Fruit fly (Drosophila melanogaster) whole organism, embryonic: ENCODE measurements around the gene sll.

Experiments
- Atf-2 ChIP-seq: fragments of 200-800 bp; sonication (Bioruptor generic); optimal IDR thresholded peaks from 2 replicates; lab custom pipeline; 2016; ENCODE audit warnings: missing biosample characterization, missing genetic modification characterization
- CG10979 ChIP-seq: fragments of 200-800 bp; sonication (Bioruptor generic); optimal IDR thresholded peaks from 2 replicates; lab custom pipeline; 2018; ENCODE audit warnings: missing biosample characterization, mild to moderate bottlenecking, missing genetic modification characterization, moderate library complexity
- CG11247 ChIP-seq: fragments of 200-800 bp; sonication (Bioruptor generic); IDR thresholded peaks from 2 replicates; pipeline ENCODE4 v1.3.6; 2022; ENCODE audit warnings: missing biosample characterization, missing genetic modification characterization
- CG12744 ChIP-seq: fragments of 200-800 bp; sonication (Bioruptor generic); optimal IDR thresholded peaks from 2 replicates; lab custom pipeline; 2016; ENCODE audit warnings: missing biosample characterization, missing genetic modification characterization
- CG14441 ChIP-seq: fragments of 200-800 bp; sonication (Bioruptor generic); IDR thresholded peaks from 2 replicates; pipeline ENCODE4 v1.3.6; 2022; ENCODE audit warnings: missing biosample characterization, missing genetic modification characterization
- CG1602 ChIP-seq: fragments of 200-800 bp; sonication (Bioruptor generic); optimal IDR thresholded peaks from 3 replicates; lab custom pipeline; 2016; ENCODE audit warnings: missing biosample characterization, missing genetic modification characterization
- CG17186 ChIP-seq: fragments of 200-800 bp; sonication (Bioruptor generic); optimal IDR thresholded peaks from 3 replicates; lab custom pipeline; 2017; ENCODE audit warnings: missing biosample characterization, missing genetic modification reagents, missing genetic modification characterization
- CG17802 ChIP-seq: fragments of 200-800 bp; sonication (Bioruptor generic); optimal IDR thresholded peaks from 2 replicates; lab custom pipeline; 2018; ENCODE audit warnings: missing biosample characterization, mild to moderate bottlenecking, missing genetic modification characterization, moderate library complexity
- CG18619 ChIP-seq: fragments of 200-800 bp; sonication (Bioruptor generic); optimal IDR thresholded peaks from 3 replicates; lab custom pipeline; 2017; ENCODE audit warnings: missing biosample characterization, mild to moderate bottlenecking, missing genetic modification characterization
- CG31365 ChIP-seq: fragments of 200-800 bp; sonication (Bioruptor generic); optimal IDR thresholded peaks from 2 replicates; lab custom pipeline; 2018; ENCODE audit warnings: missing biosample characterization, mild to moderate bottlenecking, missing genetic modification characterization
- CG34376 ChIP-seq: fragments of 200-800 bp; sonication (Bioruptor generic); optimal IDR thresholded peaks from 2 replicates; lab custom pipeline; 2018; ENCODE audit warnings: missing biosample characterization, mild to moderate bottlenecking, missing genetic modification characterization
- CG3995 ChIP-seq: fragments of 200-800 bp; sonication (Bioruptor generic); optimal IDR thresholded peaks from 3 replicates; lab custom pipeline; 2016; ENCODE audit warnings: missing biosample characterization, missing genetic modification characterization
- CG4424 ChIP-seq: fragments of 200-800 bp; sonication (Bioruptor generic); optimal IDR thresholded peaks from 3 replicates; lab custom pipeline; 2016; ENCODE audit warnings: missing biosample characterization, missing genetic modification characterization
- CG6175 ChIP-seq: fragments of 200-800 bp; sonication (Bioruptor generic); IDR thresholded peaks from 3 replicates; pipeline ENCODE4 v1.3.6; 2022; ENCODE audit warnings: missing biosample characterization, missing genetic modification characterization
- CG7357 ChIP-seq: fragments of 200-800 bp; sonication (Bioruptor generic); IDR thresholded peaks from 3 replicates; pipeline ENCODE4 v1.3.6; 2022; ENCODE audit warnings: missing biosample characterization, missing genetic modification characterization
- CG7372 ChIP-seq: fragments of 200-800 bp; sonication (Bioruptor generic); IDR thresholded peaks from 2 replicates; pipeline ENCODE4 v1.3.6; 2022; ENCODE audit warnings: missing biosample characterization, missing genetic modification characterization
- CG7556 ChIP-seq: fragments of 200-800 bp; sonication (Bioruptor generic); optimal IDR thresholded peaks from 2 replicates; lab custom pipeline; 2017; ENCODE audit warnings: missing biosample characterization, mild to moderate bottlenecking, missing genetic modification characterization
- CG7839 ChIP-seq: fragments of 200-800 bp; sonication (Bioruptor generic); optimal IDR thresholded peaks from 3 replicates; lab custom pipeline; 2018; ENCODE audit warnings: missing biosample characterization, mild to moderate bottlenecking, missing genetic modification characterization, moderate library complexity
- CG8388 ChIP-seq: fragments of 200-800 bp; sonication (Bioruptor generic); optimal IDR thresholded peaks from 2 replicates; lab custom pipeline; 2019; ENCODE audit warnings: missing biosample characterization, mild to moderate bottlenecking, missing genetic modification characterization, moderate library complexity
- Deaf1 ChIP-seq: fragments of 200-800 bp; optimal IDR thresholded peaks from 3 replicates; lab custom pipeline; 2019; ENCODE audit warnings: missing biosample characterization, mild to moderate bottlenecking, missing genetic modification characterization, moderate library complexity
- Dfd ChIP-seq, 2 experiments: fragments of >200 bp; optimal IDR thresholded peaks; 2 replicates each; lab custom pipeline; 2017; ENCODE audit warnings: missing biosample characterization in 2 of 2, missing genetic modification characterization in 2 of 2
- Gsc ChIP-seq: fragments of 200-800 bp; sonication (Bioruptor generic); IDR thresholded peaks from 2 replicates; pipeline ENCODE4 v1.3.6; 2022; ENCODE audit warnings: missing biosample characterization, missing genetic modification characterization
- H2.0 ChIP-seq: fragments of 200-800 bp; sonication (Bioruptor generic); IDR thresholded peaks from 2 replicates; pipeline ENCODE4 v1.3.6; 2022; ENCODE audit warnings: missing biosample characterization, missing genetic modification characterization
- HLH3B ChIP-seq: fragments of 200-800 bp; sonication (Bioruptor generic); IDR thresholded peaks from 2 replicates; pipeline ENCODE4 v1.3.6; 2022; ENCODE audit warnings: missing biosample characterization, missing genetic modification characterization
- Lhr ChIP-seq: fragments of 200-800 bp; sonication (Bioruptor generic); optimal IDR thresholded peaks from 3 replicates; lab custom pipeline; 2017; ENCODE audit warnings: mild to moderate bottlenecking, missing biosample characterization, missing genetic modification reagents, missing genetic modification characterization
- Lpt ChIP-seq: fragments of >200 bp; optimal IDR thresholded peaks from 2 replicates; lab custom pipeline; 2018; ENCODE audit warnings: missing biosample characterization, missing genetic modification characterization
- NC2β ChIP-seq: fragments of 200-800 bp; sonication (Bioruptor generic); optimal IDR thresholded peaks from 2 replicates; lab custom pipeline; 2016; ENCODE audit warnings: missing biosample characterization, missing genetic modification characterization
- Nf-YA ChIP-seq: fragments of 200-800 bp; sonication (Bioruptor generic); IDR thresholded peaks from 2 replicates; pipeline ENCODE4 v1.3.6; 2022; ENCODE audit warnings: missing biosample characterization, missing genetic modification characterization
- Opbp ChIP-seq: fragments of 200-800 bp; sonication (Bioruptor generic); IDR thresholded peaks from 3 replicates; pipeline ENCODE4 v1.3.6; 2022; ENCODE audit warnings: missing biosample characterization, missing genetic modification characterization; ENCODE audit not compliant: partially characterized antibody
- Taf1 ChIP-seq: fragments of 200-800 bp; sonication (Bioruptor generic); IDR thresholded peaks from 2 replicates; pipeline ENCODE4 v1.3.6; 2022; ENCODE audit warnings: missing biosample characterization, missing genetic modification characterization
- cato ChIP-seq: fragments of 200-800 bp; sonication (Bioruptor generic); optimal IDR thresholded peaks from 2 replicates; lab custom pipeline; 2016; ENCODE audit warnings: missing biosample characterization, missing genetic modification characterization, borderline replicate concordance
- croc ChIP-seq: fragments of 200-800 bp; sonication (Bioruptor generic); conservative IDR thresholded peaks from 3 replicates; pipeline ENCODE4 v1.3.6; 2022; ENCODE audit warnings: missing biosample characterization, missing genetic modification characterization
- cwo ChIP-seq: fragments of 200-800 bp; sonication (Bioruptor generic); optimal IDR thresholded peaks from 3 replicates; lab custom pipeline; 2017; ENCODE audit warnings: missing biosample characterization, missing genetic modification characterization, mild to moderate bottlenecking, moderate library complexity, missing genetic modification reagents
- eyg ChIP-seq: fragments of 200-800 bp; sonication (Bioruptor generic); optimal IDR thresholded peaks from 3 replicates; lab custom pipeline; 2016; ENCODE audit warnings: missing biosample characterization, missing genetic modification characterization
- fd102C ChIP-seq: fragments of 200-800 bp; sonication (Bioruptor generic); optimal IDR thresholded peaks from 2 replicates; lab custom pipeline; 2018; ENCODE audit warnings: missing biosample characterization, mild to moderate bottlenecking, missing genetic modification characterization, moderate library complexity
- fd3F ChIP-seq: fragments of 200-800 bp; sonication (Bioruptor generic); optimal IDR thresholded peaks from 2 replicates; lab custom pipeline; 2018; ENCODE audit warnings: missing biosample characterization, mild to moderate bottlenecking, missing genetic modification characterization, moderate library complexity
- gcm ChIP-seq: fragments of 200-800 bp; sonication (Bioruptor generic); optimal IDR thresholded peaks from 2 replicates; lab custom pipeline; 2019; ENCODE audit warnings: missing biosample characterization, mild to moderate bottlenecking, missing genetic modification characterization, moderate library complexity
- hb ChIP-seq: fragments of 200-800 bp; sonication (Bioruptor generic); IDR thresholded peaks from 3 replicates; pipeline ENCODE4 v1.3.6; 2022; ENCODE audit warnings: missing biosample characterization, missing genetic modification characterization; ENCODE audit not compliant: partially characterized antibody
- lilli ChIP-seq: fragments of 200-800 bp; sonication (Bioruptor generic); optimal IDR thresholded peaks from 3 replicates; lab custom pipeline; 2016; ENCODE audit warnings: missing biosample characterization, missing genetic modification characterization
- oc ChIP-seq: fragments of 200-800 bp; sonication (Bioruptor generic); optimal IDR thresholded peaks from 2 replicates; lab custom pipeline; 2018; ENCODE audit warnings: missing biosample characterization, mild to moderate bottlenecking, missing genetic modification characterization, moderate library complexity
- onecut ChIP-seq: fragments of 200-800 bp; sonication (Bioruptor generic); IDR thresholded peaks from 2 replicates; pipeline ENCODE4 v1.3.6; 2022; ENCODE audit warnings: missing biosample characterization, missing genetic modification characterization
- pros ChIP-seq: fragments of 200-800 bp; sonication (Bioruptor generic); optimal IDR thresholded peaks from 3 replicates; lab custom pipeline; 2019; ENCODE audit warnings: missing biosample characterization, mild to moderate bottlenecking, missing genetic modification characterization, moderate library complexity
- row ChIP-seq: fragments of 200-800 bp; sonication (Bioruptor generic); IDR thresholded peaks from 3 replicates; pipeline ENCODE4 v1.3.6; 2022; ENCODE audit warnings: missing biosample characterization, missing genetic modification characterization
- slbo ChIP-seq: fragments of 200-800 bp; sonication (Bioruptor generic); IDR thresholded peaks from 2 replicates; pipeline ENCODE4 v1.3.6; 2022; ENCODE audit warnings: missing biosample characterization, missing genetic modification characterization
- sqz ChIP-seq: fragments of 200-800 bp; sonication (Bioruptor generic); optimal IDR thresholded peaks from 3 replicates; lab custom pipeline; 2018; ENCODE audit warnings: missing biosample characterization, mild to moderate bottlenecking, missing genetic modification characterization
- tio ChIP-seq: fragments of 200-800 bp; sonication (Bioruptor generic); optimal IDR thresholded peaks from 2 replicates; lab custom pipeline; 2017; ENCODE audit warnings: missing biosample characterization, missing genetic modification characterization, inconsistent platforms
- vnd ChIP-seq: fragments of 200-800 bp; sonication (Bioruptor generic); IDR thresholded peaks from 3 replicates; pipeline ENCODE4 v1.3.6; 2022; ENCODE audit warnings: missing biosample characterization, missing genetic modification characterization; ENCODE audit not compliant: partially characterized antibody
- zen2 ChIP-seq: fragments of 200-800 bp; sonication (Bioruptor generic); IDR thresholded peaks from 3 replicates; pipeline ENCODE4 v1.3.6; 2022; ENCODE audit warnings: missing biosample characterization, missing genetic modification characterization; ENCODE audit not compliant: partially characterized antibody

sll gene

dm6 chr3R:17646102-17647050 is 40.5 kb downstream of the sll start (continued):
- TF ChIP-seq CG14441 (GFP tag; lab: Robert Waterston, UW) = no peak
- TF ChIP-seq CG1602 = no peak
- TF ChIP-seq Deaf1 = no peak
- peak; percentile 34; the same call in 1 of the 2 replicates for TF ChIP-seq slbo (GFP tag; lab: Robert Waterston, UW)
- TF ChIP-seq CG7372 (GFP tag; lab: Robert Waterston, UW) = no peak
- peak; percentile 10 for TF ChIP-seq lilli (GFP tag; lab: Kevin White, UChicago)
- no peak for TF ChIP-seq CG12744
- no peak for TF ChIP-seq H2.0 (GFP tag; lab: Robert Waterston, UW)
- TF ChIP-seq croc = no peak
- TF ChIP-seq Opbp (GFP tag; lab: Robert Waterston, UW) = peak; percentile 70
- TF ChIP-seq row (GFP tag; lab: Robert Waterston, UW) = peak; percentile 58; the same call in 2 of the 3 replicates
- no peak for TF ChIP-seq cwo (GFP tag; lab: Kevin White, UChicago)
- no peak for TF ChIP-seq CG17802
- TF ChIP-seq NC2β (GFP tag; lab: Kevin White, UChicago) = no peak
- no peak for TF ChIP-seq onecut
- TF ChIP-seq oc = no peak
- TF ChIP-seq tio (GFP tag; lab: Kevin White, UChicago) = no peak
- no peak for TF ChIP-seq CG7556 (GFP tag; lab: Kevin White, UChicago)
- TF ChIP-seq pros = peak; percentile 19
- TF ChIP-seq Dfd (GFP tag; optimal IDR thresholded peaks at IDR 0.05; lab: Kevin White, UChicago) = no peak
- no peak for TF ChIP-seq eyg
- TF ChIP-seq vnd = peak; percentile 63; the same call in 2 of the 3 replicates
- TF ChIP-seq CG7839 (tag; lab: Kevin White, UChicago) = no peak
- TF ChIP-seq Lhr (GFP tag; lab: Kevin White, UChicago) = no peak
- no peak for TF ChIP-seq Atf-2 (GFP tag; lab: Kevin White, UChicago)
- TF ChIP-seq zen2 (GFP tag; lab: Robert Waterston, UW) = no peak; the same call in 2 of the 3 replicates
- no peak for TF ChIP-seq Lpt (GFP tag; lab: Kevin White, UChicago)
- TF ChIP-seq CG3995 (GFP tag; lab: Kevin White, UChicago) = peak; percentile 75
- no peak for TF ChIP-seq HLH3B (GFP tag; lab: Robert Waterston, UW)
- no peak for TF ChIP-seq CG10979
- no peak for TF ChIP-seq CG8388 (GFP tag; lab: Kevin White, UChicago)
- TF ChIP-seq CG6175 (GFP tag; lab: Robert Waterston, UW) = no peak
- no peak for TF ChIP-seq CG31365 (tag; lab: Kevin White, UChicago)
- no peak for TF ChIP-seq CG18619 (GFP tag; lab: Kevin White, UChicago)
- TF ChIP-seq gcm (GFP tag; lab: Kevin White, UChicago) = no peak
- no peak for TF ChIP-seq Nf-YA (GFP tag; lab: Robert Waterston, UW)
- TF ChIP-seq Gsc (GFP tag; lab: Robert Waterston, UW) = no peak
- peak; percentile 60; the same call in 1 of the 3 replicates for TF ChIP-seq hb (GFP tag; lab: Robert Waterston, UW)
- TF ChIP-seq sqz (GFP tag; lab: Kevin White, UChicago) = no peak
- no peak for TF ChIP-seq CG17186
- no peak for TF ChIP-seq CG4424 (GFP tag; lab: Kevin White, UChicago)
- TF ChIP-seq CG7357 = no peak
- no peak for TF ChIP-seq fd3F (GFP tag; lab: Kevin White, UChicago)
- TF ChIP-seq Taf1 (GFP tag; lab: Robert Waterston, UW) = no peak
- TF ChIP-seq cato (GFP tag; lab: Kevin White, UChicago) = no peak
- TF ChIP-seq CG34376 = peak; percentile 78
- TF ChIP-seq CG11247 (GFP tag; lab: Robert Waterston, UW) = no peak
- peak; percentile 54 for TF ChIP-seq fd102C (GFP tag; lab: Kevin White, UChicago)
